Fruit fly (Drosophila melanogaster) whole organism, embryonic: ENCODE results near the gene CG43077.

ENCODE experiments used
- CG11247 ChIP-seq: fragments of 200-800 bp; sonication (Bioruptor generic); IDR thresholded peaks from 2 replicates; pipeline ENCODE4 v1.3.6; 2022; ENCODE audit warnings: missing biosample characterization, missing genetic modification characterization
- CG11504 ChIP-seq: fragments of 200-800 bp; sonication (Bioruptor generic); optimal IDR thresholded peaks from 3 replicates; lab custom pipeline; 2019; ENCODE audit warnings: missing biosample characterization, mild to moderate bottlenecking, missing genetic modification characterization, moderate library complexity
- CG12155 ChIP-seq: fragments of 200-800 bp; sonication (Bioruptor generic); optimal IDR thresholded peaks from 3 replicates; lab custom pipeline; 2016; ENCODE audit warnings: missing biosample characterization, missing genetic modification characterization
- CG12391 ChIP-seq: fragments of 200-800 bp; sonication (Bioruptor generic); optimal IDR thresholded peaks from 3 replicates; lab custom pipeline; 2018; ENCODE audit warnings: missing biosample characterization, mild to moderate bottlenecking, missing genetic modification characterization, moderate library complexity
- CG12942 ChIP-seq: fragments of 200-800 bp; sonication (Bioruptor generic); optimal IDR thresholded peaks from 3 replicates; lab custom pipeline; 2016; ENCODE audit warnings: missing biosample characterization, missing genetic modification characterization
- CG14965 ChIP-seq: fragments of 200-800 bp; sonication (Bioruptor generic); optimal IDR thresholded peaks from 2 replicates; lab custom pipeline; 2016; ENCODE audit warnings: missing biosample characterization, missing genetic modification characterization, borderline replicate concordance
- CG1602 ChIP-seq: fragments of 200-800 bp; sonication (Bioruptor generic); optimal IDR thresholded peaks from 3 replicates; lab custom pipeline; 2016; ENCODE audit warnings: missing biosample characterization, missing genetic modification characterization
- CG17328 ChIP-seq: fragments of 200-800 bp; sonication (Bioruptor generic); IDR thresholded peaks from 2 replicates; pipeline ENCODE4 v1.3.6; 2022; ENCODE audit warnings: missing biosample characterization, missing genetic modification characterization
- CG17385 ChIP-seq: fragments of 200-800 bp; sonication (Bioruptor generic); optimal IDR thresholded peaks from 3 replicates; lab custom pipeline; 2018; ENCODE audit warnings: missing biosample characterization, mild to moderate bottlenecking, missing genetic modification characterization
- CG17568 ChIP-seq: fragments of 200-800 bp; sonication (Bioruptor generic); optimal IDR thresholded peaks from 2 replicates; lab custom pipeline; 2018; ENCODE audit warnings: missing biosample characterization, mild to moderate bottlenecking, missing genetic modification characterization, moderate library complexity
- CG17912 ChIP-seq: fragments of 200-800 bp; sonication (Bioruptor generic); optimal IDR thresholded peaks from 2 replicates; lab custom pipeline; 2018; ENCODE audit warnings: missing biosample characterization, mild to moderate bottlenecking, missing genetic modification characterization
- CG18476 ChIP-seq: fragments of 200-800 bp; sonication (Bioruptor generic); optimal IDR thresholded peaks from 2 replicates; lab custom pipeline; 2016; ENCODE audit warnings: missing biosample characterization, mild to moderate bottlenecking, missing genetic modification characterization
- CG2889 ChIP-seq: fragments of 200-800 bp; sonication (Bioruptor generic); IDR thresholded peaks from 3 replicates; pipeline ENCODE4 v1.3.6; 2022; ENCODE audit warnings: missing biosample characterization, missing genetic modification characterization
- CG30403 ChIP-seq: fragments of 200-800 bp; sonication (Bioruptor generic); optimal IDR thresholded peaks from 3 replicates; lab custom pipeline; 2016; ENCODE audit warnings: missing biosample characterization, missing genetic modification characterization
- CG32772 ChIP-seq: fragments of 200-800 bp; sonication (Bioruptor generic); IDR thresholded peaks from 2 replicates; pipeline ENCODE4 v1.3.6; 2022; ENCODE audit warnings: missing biosample characterization, missing genetic modification characterization
- CG33213 ChIP-seq: fragments of 200-800 bp; sonication (Bioruptor generic); optimal IDR thresholded peaks from 3 replicates; lab custom pipeline; 2016; ENCODE audit warnings: missing biosample characterization, missing genetic modification characterization
- CG4707 ChIP-seq: fragments of 200-800 bp; sonication (Bioruptor generic); optimal IDR thresholded peaks from 2 replicates; lab custom pipeline; 2018; ENCODE audit warnings: missing biosample characterization, mild to moderate bottlenecking, missing genetic modification characterization, moderate library complexity
- CG7372 ChIP-seq: fragments of 200-800 bp; sonication (Bioruptor generic); IDR thresholded peaks from 2 replicates; pipeline ENCODE4 v1.3.6; 2022; ENCODE audit warnings: missing biosample characterization, missing genetic modification characterization
- Chrac-16 ChIP-seq: fragments of 200-800 bp; sonication (Bioruptor generic); optimal IDR thresholded peaks from 3 replicates; lab custom pipeline; 2016; ENCODE audit warnings: missing biosample characterization, missing genetic modification characterization
- CkIIα-i1 ChIP-seq: fragments of 200-800 bp; sonication (Bioruptor generic); IDR thresholded peaks from 2 replicates; pipeline ENCODE4 v1.3.6; 2022; ENCODE audit warnings: missing biosample characterization, missing genetic modification characterization
- CoRest ChIP-seq: fragments of 200-800 bp; sonication (Bioruptor generic); optimal IDR thresholded peaks from 3 replicates; lab custom pipeline; 2018; ENCODE audit warnings: missing biosample characterization, mild to moderate bottlenecking, missing genetic modification characterization, moderate library complexity
- Ets97D ChIP-seq: fragments of 200-800 bp; sonication (Bioruptor generic); optimal IDR thresholded peaks from 3 replicates; lab custom pipeline; 2016; ENCODE audit warnings: missing biosample characterization, missing genetic modification characterization
- Hand ChIP-seq: fragments of 200-800 bp; sonication (Bioruptor generic); optimal IDR thresholded peaks from 2 replicates; lab custom pipeline; 2017; ENCODE audit warnings: mild to moderate bottlenecking, missing biosample characterization, missing genetic modification reagents, missing genetic modification characterization
- Hsf ChIP-seq: fragments of 200-800 bp; sonication (Bioruptor generic); optimal IDR thresholded peaks from 3 replicates; lab custom pipeline; 2016; ENCODE audit warnings: missing biosample characterization, missing genetic modification characterization
- MBD-R2 ChIP-seq: fragments of 200-800 bp; sonication (Bioruptor generic); IDR thresholded peaks from 2 replicates; pipeline ENCODE4 v1.3.6; 2022; ENCODE audit warnings: missing biosample characterization, missing genetic modification characterization
- NK7.1 ChIP-seq: fragments of 200-800 bp; sonication (Bioruptor generic); optimal IDR thresholded peaks from 3 replicates; lab custom pipeline; 2016; ENCODE audit warnings: missing biosample characterization, missing genetic modification characterization
- Ptx1 ChIP-seq: fragments of 200-800 bp; sonication (Bioruptor generic); IDR thresholded peaks from 2 replicates; pipeline ENCODE4 v1.3.6; 2022; ENCODE audit warnings: missing biosample characterization, missing genetic modification characterization
- Rx ChIP-seq: fragments of 200-800 bp; sonication (Bioruptor generic); IDR thresholded peaks from 2 replicates; pipeline ENCODE4 v1.3.6; 2022; ENCODE audit warnings: missing biosample characterization, missing genetic modification characterization
- Sry-δ ChIP-seq: fragments of 200-800 bp; sonication (Bioruptor generic); optimal IDR thresholded peaks from 2 replicates; lab custom pipeline; 2016; ENCODE audit warnings: missing biosample characterization, missing genetic modification characterization
- ap ChIP-seq: fragments of 200-800 bp; sonication (Bioruptor generic); IDR thresholded peaks from 2 replicates; pipeline ENCODE4 v1.3.6; 2022; ENCODE audit warnings: missing biosample characterization, missing genetic modification characterization
- bbx ChIP-seq: fragments of 200-800 bp; sonication (Bioruptor generic); IDR thresholded peaks from 2 replicates; pipeline ENCODE4 v1.3.6; 2022; ENCODE audit warnings: missing biosample characterization, missing genetic modification characterization; ENCODE audit not compliant: partially characterized antibody
- bigmax ChIP-seq: fragments of 200-800 bp; sonication (Bioruptor generic); optimal IDR thresholded peaks from 2 replicates; lab custom pipeline; 2018; ENCODE audit warnings: missing biosample characterization, mild to moderate bottlenecking, missing genetic modification characterization
- ci ChIP-seq: fragments of 200-800 bp; sonication (Bioruptor generic); IDR thresholded peaks from 3 replicates; pipeline ENCODE4 v1.3.6; 2022; ENCODE audit warnings: missing biosample characterization, missing genetic modification characterization
- dm ChIP-seq: fragments of 200-800 bp; sonication (Bioruptor generic); optimal IDR thresholded peaks from 3 replicates; lab custom pipeline; 2016; ENCODE audit warnings: missing biosample characterization, missing genetic modification characterization
- dmrt99B ChIP-seq: fragments of 200-800 bp; sonication (Bioruptor generic); optimal IDR thresholded peaks from 2 replicates; lab custom pipeline; 2018; ENCODE audit warnings: missing biosample characterization, mild to moderate bottlenecking, missing genetic modification characterization, moderate library complexity
- emc ChIP-seq: fragments of 200-800 bp; sonication (Bioruptor generic); optimal IDR thresholded peaks from 2 replicates; lab custom pipeline; 2016; ENCODE audit warnings: missing biosample characterization, missing genetic modification characterization
- ems ChIP-seq: fragments of 200-800 bp; sonication (Bioruptor generic); optimal IDR thresholded peaks from 3 replicates; lab custom pipeline; 2016; ENCODE audit warnings: missing biosample characterization, missing genetic modification characterization
- fd3F ChIP-seq: fragments of 200-800 bp; sonication (Bioruptor generic); optimal IDR thresholded peaks from 2 replicates; lab custom pipeline; 2018; ENCODE audit warnings: missing biosample characterization, mild to moderate bottlenecking, missing genetic modification characterization, moderate library complexity
- fd64A ChIP-seq: fragments of 200-800 bp; sonication (Bioruptor generic); optimal IDR thresholded peaks from 3 replicates; lab custom pipeline; 2018; ENCODE audit warnings: missing biosample characterization, mild to moderate bottlenecking, missing genetic modification characterization
- fru ChIP-seq: fragments of >200 bp; optimal IDR thresholded peaks from 2 replicates; lab custom pipeline; 2017
- gsb-n ChIP-seq: fragments of 200-800 bp; sonication (Bioruptor generic); optimal IDR thresholded peaks from 3 replicates; lab custom pipeline; 2018; ENCODE audit warnings: missing biosample characterization, mild to moderate bottlenecking, missing genetic modification characterization
- her ChIP-seq: fragments of 200-800 bp; sonication (Bioruptor generic); optimal IDR thresholded peaks from 2 replicates; lab custom pipeline; 2016; ENCODE audit warnings: missing biosample characterization, missing genetic modification characterization
- lab ChIP-seq: fragments of 200-800 bp; sonication (Bioruptor generic); optimal IDR thresholded peaks from 3 replicates; lab custom pipeline; 2017; ENCODE audit warnings: missing biosample characterization, missing genetic modification characterization, mild to moderate bottlenecking, moderate library complexity, missing genetic modification reagents
- lola ChIP-seq, 3 experiments: fragments of >200 bp in 2 of 3; fragments of 200-800 bp in 1 of 3; sonication (Bioruptor generic) in 1 of 3; optimal IDR thresholded peaks; 2 replicates each; lab custom pipeline; 2017 to 2019; ENCODE audit warnings: missing biosample characterization in 3 of 3, missing genetic modification characterization in 3 of 3, mild to moderate bottlenecking in 1 of 3, moderate library complexity in 1 of 3
- onecut ChIP-seq: fragments of 200-800 bp; sonication (Bioruptor generic); IDR thresholded peaks from 2 replicates; pipeline ENCODE4 v1.3.6; 2022; ENCODE audit warnings: missing biosample characterization, missing genetic modification characterization
- ttk ChIP-seq: fragments of 200-800 bp; sonication (Bioruptor generic); IDR thresholded peaks from 2 replicates; pipeline ENCODE4 v2.1.2; 2022; ENCODE audit warnings: missing biosample characterization, missing genetic modification characterization
- tup ChIP-seq: fragments of 200-800 bp; sonication (Bioruptor generic); optimal IDR thresholded peaks from 2 replicates; lab custom pipeline; 2016; ENCODE audit warnings: missing biosample characterization, mild to moderate bottlenecking, missing genetic modification characterization, moderate library complexity
- zen2 ChIP-seq: fragments of 200-800 bp; sonication (Bioruptor generic); IDR thresholded peaks from 3 replicates; pipeline ENCODE4 v1.3.6; 2022; ENCODE audit warnings: missing biosample characterization, missing genetic modification characterization; ENCODE audit not compliant: partially characterized antibody
- zf30C ChIP-seq: fragments of 200-800 bp; sonication (Bioruptor generic); optimal IDR thresholded peaks from 3 replicates; lab custom pipeline; 2018; ENCODE audit warnings: missing biosample characterization, mild to moderate bottlenecking, missing genetic modification characterization

The CG43077 gene

dm6 chrX:17077290-17078138 lies 9.2 kb upstream of the CG43077 start, which contains the start of gene wcy (continued):
- TF ChIP-seq CG12942 (GFP tag; lab: Kevin White, UChicago) (no peak), lab (no peak), CG17568 (GFP tag; lab: Kevin White, UChicago) (no peak), ci (no peak; the same call in 1 of the 3 replicates), tup (no peak), gsb-n (tag; lab: Kevin White, UChicago) (no peak), NK7.1 (GFP tag; lab: Kevin White, UChicago) (no peak), Rx (GFP tag; lab: Robert Waterston, UW) (no peak), CG17328 (GFP tag; lab: Robert Waterston, UW) (peak; percentile 40; the same call in 1 of the 2 replicates), CG18476 (GFP tag; lab: Kevin White, UChicago) (no peak), her (GFP tag; lab: Kevin White, UChicago) (peak; percentile 53), lola (GFP tag; optimal IDR thresholded peaks at IDR 0.05; lab: Kevin White, UChicago) (peak in 1 of 3 experiments; percentile 48), CoRest (tag; lab: Kevin White, UChicago) (peak; percentile 21), CkIIα-i1 (no peak), bbx (GFP tag; lab: Robert Waterston, UW) (no peak), Hsf (peak; percentile 27), Ets97D (GFP tag; lab: Kevin White, UChicago) (peak; percentile 76), fru (no peak), CG14965 (GFP tag; lab: Kevin White, UChicago) (no peak), Hand (no peak), Chrac-16 (GFP tag; lab: Kevin White, UChicago) (peak; percentile 11), fd3F (GFP tag; lab: Kevin White, UChicago) (no peak), CG32772 (peak; percentile 42; the same call in 1 of the 2 replicates), ap (GFP tag; lab: Robert Waterston, UW) (no peak), MBD-R2 (GFP tag; lab: Robert Waterston, UW) (peak; percentile 45; the same call in 1 of the 2 replicates), ems (GFP tag; lab: Kevin White, UChicago) (peak; percentile 14), CG11504 (tag; lab: Kevin White, UChicago) (no peak), CG2889 (GFP tag; lab: Robert Waterston, UW) (no peak), Sry-δ (GFP tag; lab: Kevin White, UChicago) (peak; percentile 45), dmrt99B (tag; lab: Kevin White, UChicago) (no peak), CG33213 (GFP tag; lab: Kevin White, UChicago) (peak; percentile 79), CG17385 (peak; percentile 40), fd64A (no peak), CG4707 (no peak), CG1602 (no peak), CG12155 (GFP tag; lab: Kevin White, UChicago) (no peak), CG7372 (no peak), bigmax (peak; percentile 36), CG12391 (peak; percentile 27), emc (GFP tag; lab: Kevin White, UChicago) (no peak), zen2 (0 out of 3 replicates have a peak, but pooled peaks have one; percentile 48), CG30403 (GFP tag; lab: Kevin White, UChicago) (peak; percentile 2), CG11247 (GFP tag; lab: Robert Waterston, UW) (0 out of 2 replicates have a peak, but pooled peaks have one; percentile 41), zf30C (GFP tag; lab: Kevin White, UChicago) (no peak), ttk (GFP tag; lab: Robert Waterston, UW) (no peak), Ptx1 (GFP tag; lab: Robert Waterston, UW) (no peak), dm (GFP tag; lab: Kevin White, UChicago) (peak; percentile 53), onecut (GFP tag; lab: Robert Waterston, UW) (peak; percentile 25; the same call in 1 of the 2 replicates), CG17912 (GFP tag; lab: Kevin White, UChicago) (peak; percentile 67)
